Worm (Caenorhabditis elegans) whole organism, L4/young adult: ENCODE data around the gene W02C12.2.

ENCODE experiments used
- W03F9.2 ChIP-seq: fragments of 150-350 bp; optimal IDR thresholded peaks from 2 replicates; lab custom pipeline; 2014; ENCODE audit warnings: missing biosample characterization, missing genetic modification characterization
- dao-5 ChIP-seq: sonication (generic microtip); optimal IDR thresholded peaks from 2 replicates; lab custom pipeline; 2016; ENCODE audit warnings: missing genotype, missing genetic modification characterization, moderate library complexity, missing compliant biosample characterization
- him-1 ChIP-seq: sonication (generic microtip); optimal IDR thresholded peaks from 2 replicates; lab custom pipeline; 2016; ENCODE audit warnings: missing genotype, missing genetic modification reagents, missing genetic modification characterization, missing compliant biosample characterization

DNA sequence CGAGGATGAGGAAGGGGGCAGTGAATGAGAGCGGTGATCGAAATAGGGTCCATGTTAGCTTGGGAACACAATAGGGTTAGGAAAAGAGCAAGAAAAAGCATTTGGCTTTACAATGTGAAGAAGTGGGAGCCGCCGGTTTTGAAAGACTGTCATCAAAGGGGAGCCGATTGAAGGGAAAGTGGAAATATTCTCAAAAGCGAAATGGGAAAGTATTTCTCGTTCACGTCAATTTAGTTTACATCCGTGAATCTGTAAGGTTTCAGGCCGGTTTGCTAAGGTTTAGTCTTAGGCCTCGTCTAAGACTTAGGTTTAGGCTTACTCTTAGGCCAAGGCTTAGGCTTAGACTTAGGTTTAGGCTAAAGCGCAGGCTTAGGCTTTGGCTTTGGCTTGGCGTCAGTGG lies 12.4 kb downstream of the W02C12.2 start, which contains the start of gene F47C12.7:
- TF ChIP-seq him-1 (no peak), W03F9.2 (tag; lab: Kevin White, UChicago) (no peak), dao-5 (tag; lab: Kevin White, UChicago) (no peak)
